Worm (Caenorhabditis elegans) whole organism, L1 larva: ENCODE measurements around the gene uda-1.

Experiments used
- blmp-1 ChIP-seq: fragments of 150-350 bp; optimal IDR thresholded peaks from 2 replicates; lab custom pipeline; 2014; ENCODE audit warnings: missing biosample characterization, missing genetic modification characterization
- fkh-10 ChIP-seq: sonication (generic microtip); optimal IDR thresholded peaks from 2 replicates; lab custom pipeline; 2017; ENCODE audit warnings: missing biosample characterization, missing genetic modification reagents, missing genetic modification characterization
- fkh-8 ChIP-seq: sonication (generic microtip); optimal IDR thresholded peaks from 2 replicates; lab custom pipeline; 2016; ENCODE audit warnings: mild to moderate bottlenecking, missing genetic modification characterization, missing compliant biosample characterization
- grh-1 ChIP-seq: fragments of 200-800 bp; sonication (Bioruptor generic); IDR thresholded peaks from 2 replicates; pipeline ENCODE4 v1.3.6; 2022; ENCODE audit warnings: missing genetic modification reagents, missing genetic modification characterization, missing compliant biosample characterization
- jun-1 ChIP-seq: fragments of 150-350 bp; optimal IDR thresholded peaks from 2 replicates; lab custom pipeline; 2014; ENCODE audit warnings: missing biosample characterization, missing genetic modification reagents, missing genetic modification characterization
- lin-35 ChIP-seq, 2 experiments: fragments of 150-350 bp; optimal IDR thresholded peaks; 2 replicates each; lab custom pipeline; 2014; ENCODE audit warnings: missing biosample characterization in 2 of 2, missing genetic modification characterization in 2 of 2, missing genetic modification reagents in 2 of 2
- mep-1 ChIP-seq: fragments of 150-350 bp; optimal IDR thresholded peaks from 2 replicates; lab custom pipeline; 2014; ENCODE audit warnings: missing biosample characterization, missing genetic modification characterization
- nhr-47 ChIP-seq: sonication (generic microtip); optimal IDR thresholded peaks from 2 replicates; lab custom pipeline; 2016; ENCODE audit warnings: mild to moderate bottlenecking, missing genetic modification characterization, moderate library complexity, missing compliant biosample characterization
- sptf-1 ChIP-seq: fragments of 150-350 bp; optimal IDR thresholded peaks from 2 replicates; lab custom pipeline; 2014; ENCODE audit warnings: missing biosample characterization, missing genetic modification characterization
- tbx-2 ChIP-seq: sonication (generic microtip); optimal IDR thresholded peaks from 2 replicates; lab custom pipeline; 2016; ENCODE audit warnings: missing genetic modification characterization, missing compliant biosample characterization
- unc-62 ChIP-seq: fragments of 150-350 bp; optimal IDR thresholded peaks from 2 replicates; lab custom pipeline; 2014; ENCODE audit warnings: missing biosample characterization, missing genetic modification reagents, missing genetic modification characterization
- ztf-11 ChIP-seq, 2 experiments: sonication (generic microtip); optimal IDR thresholded peaks; 2 replicates each; lab custom pipeline; 2016 to 2017; ENCODE audit warnings: missing genetic modification characterization in 2 of 2, missing biosample characterization in 1 of 2, missing compliant biosample characterization in 1 of 2

ce11 chrV:10030992-10031383 lies 26.4 kb downstream of the uda-1 start, which contains the start of gene acl-2:
- TF ChIP-seq jun-1 (no peak), ztf-11 (tag; optimal IDR thresholded peaks at IDR 0.05; lab: Kevin White, UChicago) (no peak), blmp-1 (peak; percentile 38), mep-1 (tag; lab: Kevin White, UChicago) (no peak), grh-1 (no peak), nhr-47 (tag; lab: Kevin White, UChicago) (no peak), unc-62 (GFP tag; lab: Kevin White, UChicago) (no peak), tbx-2 (no peak), fkh-10 (GFP tag; lab: Kevin White, UChicago) (no peak), fkh-8 (tag; lab: Kevin White, UChicago) (no peak), lin-35 (GFP tag; optimal IDR thresholded peaks at IDR 0.05; lab: Kevin White, UChicago) (no peak), sptf-1 (tag; lab: Kevin White, UChicago) (no peak)
